Worm (Caenorhabditis elegans) whole organism, late embryonic: ENCODE results near the gene srsx-14.

Experiments used
- F13H6.1 ChIP-seq: sonication (generic microtip); optimal IDR thresholded peaks from 2 replicates; lab custom pipeline; 2016; ENCODE audit warnings: missing genetic modification characterization, missing compliant biosample characterization
- ama-1 ChIP-seq: fragments of 150-350 bp; optimal IDR thresholded peaks from 2 replicates; lab custom pipeline; 2014
- ceh-24 ChIP-seq: sonication (generic microtip); optimal IDR thresholded peaks from 2 replicates; lab custom pipeline; 2016; ENCODE audit warnings: mild to moderate bottlenecking, missing genetic modification characterization, missing compliant biosample characterization
- elt-4 ChIP-seq: sonication (generic microtip); optimal IDR thresholded peaks from 2 replicates; lab custom pipeline; 2016; ENCODE audit warnings: missing genetic modification characterization, missing compliant biosample characterization
- lim-6 ChIP-seq: sonication (generic microtip); optimal IDR thresholded peaks from 2 replicates; lab custom pipeline; 2016; ENCODE audit warnings: missing genetic modification characterization, missing compliant biosample characterization
- pha-2 ChIP-seq: sonication (generic microtip); optimal IDR thresholded peaks from 2 replicates; lab custom pipeline; 2017; ENCODE audit warnings: mild to moderate bottlenecking, missing genetic modification characterization, missing compliant biosample characterization
- pqm-1 ChIP-seq: sonication (generic microtip); optimal IDR thresholded peaks from 2 replicates; lab custom pipeline; 2016; ENCODE audit warnings: missing genetic modification characterization, missing compliant biosample characterization
- rnt-1 ChIP-seq: sonication (generic microtip); optimal IDR thresholded peaks from 2 replicates; lab custom pipeline; 2016; ENCODE audit warnings: missing genetic modification characterization, missing compliant biosample characterization
- tbx-7 ChIP-seq: sonication (generic microtip); optimal IDR thresholded peaks from 2 replicates; lab custom pipeline; 2016; ENCODE audit warnings: missing genotype, missing genetic modification characterization, missing compliant biosample characterization

DNA sequence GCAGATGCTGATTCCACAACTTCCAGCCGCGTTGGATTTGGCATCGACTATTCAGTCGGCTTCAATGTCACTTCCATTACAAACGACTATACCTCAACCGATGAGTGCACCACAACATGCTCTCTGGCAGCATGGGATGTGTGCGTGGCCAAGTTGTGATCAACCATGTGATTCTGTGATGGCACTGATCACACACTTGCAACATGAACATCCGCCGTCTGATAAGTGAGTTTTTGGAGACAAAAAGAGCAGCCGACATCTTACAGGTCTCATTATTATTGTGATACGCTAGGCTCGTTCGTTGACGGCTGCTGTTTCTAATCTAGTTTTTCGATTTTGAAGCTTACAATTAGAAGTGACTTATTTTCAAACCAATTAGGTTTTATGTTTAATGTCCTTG is 24.5 kb downstream of the srsx-14 start:
- no peak for TF ChIP-seq elt-4
- TF ChIP-seq F13H6.1 (tag; lab: Kevin White, UChicago): no peak
- TF ChIP-seq ama-1: no peak
- no peak for TF ChIP-seq pha-2 (tag; lab: Kevin White, UChicago)
- TF ChIP-seq lim-6: no peak
- TF ChIP-seq ceh-24 (tag; lab: Kevin White, UChicago): no peak
- no peak for TF ChIP-seq rnt-1
- TF ChIP-seq tbx-7 (tag; lab: Kevin White, UChicago): no peak
- no peak for TF ChIP-seq pqm-1 (tag; lab: Kevin White, UChicago)
